Worm (Caenorhabditis elegans) whole organism, L2 larva: ENCODE results near the gene F36G9.7.
A peak's percentile ranks its signal among the peaks of the same experiment; 100 is the strongest.

Source experiments
- C34F6.9 ChIP-seq: fragments of 150-350 bp; optimal IDR thresholded peaks from 2 replicates; lab custom pipeline; 2014; ENCODE audit warnings: missing biosample characterization, missing genetic modification characterization
- F13H6.1 ChIP-seq: sonication (generic microtip); optimal IDR thresholded peaks from 2 replicates; lab custom pipeline; 2016; ENCODE audit warnings: missing genetic modification characterization, missing compliant biosample characterization
- R02D3.7 ChIP-seq: fragments of 150-350 bp; optimal IDR thresholded peaks from 2 replicates; lab custom pipeline; 2014; ENCODE audit warnings: missing biosample characterization, missing genetic modification characterization
- Y55F3AM.14 ChIP-seq: fragments of 200-800 bp; sonication (Bioruptor generic); optimal IDR thresholded peaks from 2 replicates; lab custom pipeline; 2018; ENCODE audit warnings: mild to moderate bottlenecking, missing genetic modification characterization, missing compliant biosample characterization
- ZK546.5 ChIP-seq: sonication (generic microtip); optimal IDR thresholded peaks from 2 replicates; lab custom pipeline; 2017; ENCODE audit warnings: missing biosample characterization, missing genetic modification characterization
- alr-1 ChIP-seq: fragments of 150-350 bp; optimal IDR thresholded peaks from 2 replicates; lab custom pipeline; 2014; ENCODE audit warnings: missing biosample characterization, missing genetic modification characterization
- aly-2 ChIP-seq: fragments of 150-350 bp; optimal IDR thresholded peaks from 2 replicates; lab custom pipeline; 2014; ENCODE audit warnings: missing biosample characterization, missing genetic modification characterization
- blmp-1 ChIP-seq: sonication (generic microtip); optimal IDR thresholded peaks from 2 replicates; lab custom pipeline; 2017; ENCODE audit warnings: missing genetic modification characterization, mild to moderate bottlenecking, missing compliant biosample characterization, antibody characterized with exemption, moderate library complexity; ENCODE audit not compliant: insufficient read depth
- dmd-4 ChIP-seq: sonication (generic microtip); optimal IDR thresholded peaks from 2 replicates; lab custom pipeline; 2017; ENCODE audit warnings: missing biosample characterization, missing genetic modification characterization
- egl-27 ChIP-seq: sonication (generic microtip); optimal IDR thresholded peaks from 3 replicates; lab custom pipeline; 2017; ENCODE audit warnings: missing biosample characterization, missing genetic modification reagents, missing genetic modification characterization
- elt-1 ChIP-seq: fragments of 150-350 bp; optimal IDR thresholded peaks from 2 replicates; lab custom pipeline; 2014; ENCODE audit warnings: missing biosample characterization, missing genetic modification characterization
- fos-1 ChIP-seq: fragments of 150-350 bp; optimal IDR thresholded peaks from 2 replicates; lab custom pipeline; 2014; ENCODE audit warnings: missing biosample characterization, missing genetic modification characterization
- gmeb-1 ChIP-seq: fragments of 150-350 bp; optimal IDR thresholded peaks from 2 replicates; lab custom pipeline; 2014; ENCODE audit warnings: missing biosample characterization, missing genetic modification characterization
- lin-39 ChIP-seq: fragments of 150-350 bp; optimal IDR thresholded peaks from 2 replicates; lab custom pipeline; 2014; ENCODE audit warnings: missing biosample characterization, missing genetic modification reagents, missing genetic modification characterization
- mab-5 ChIP-seq: fragments of 150-350 bp; optimal IDR thresholded peaks from 2 replicates; lab custom pipeline; 2014; ENCODE audit warnings: missing biosample characterization, missing genetic modification characterization
- mbf-1 ChIP-seq: sonication (generic microtip); optimal IDR thresholded peaks from 2 replicates; lab custom pipeline; 2017; ENCODE audit warnings: missing biosample characterization, missing genetic modification characterization
- mdl-1 ChIP-seq, 2 experiments: fragments of 150-350 bp in 1 of 2; sonication (generic microtip) in 1 of 2; optimal IDR thresholded peaks; 2 replicates each; lab custom pipeline; 2017; ENCODE audit warnings: missing biosample characterization in 2 of 2, missing genetic modification characterization in 2 of 2
- nhr-11 ChIP-seq: fragments of 150-350 bp; optimal IDR thresholded peaks from 2 replicates; lab custom pipeline; 2014; ENCODE audit warnings: missing biosample characterization, missing genetic modification characterization
- nhr-12 ChIP-seq: fragments of 150-350 bp; optimal IDR thresholded peaks from 2 replicates; lab custom pipeline; 2014; ENCODE audit warnings: missing biosample characterization, missing genetic modification characterization
- nhr-129 ChIP-seq: fragments of 150-350 bp; optimal IDR thresholded peaks from 2 replicates; lab custom pipeline; 2014; ENCODE audit warnings: missing biosample characterization, missing genetic modification characterization
- nhr-21 ChIP-seq: fragments of 150-350 bp; optimal IDR thresholded peaks from 2 replicates; lab custom pipeline; 2014; ENCODE audit warnings: missing biosample characterization, missing genetic modification characterization
- nhr-23 ChIP-seq: fragments of 150-350 bp; optimal IDR thresholded peaks from 2 replicates; lab custom pipeline; 2014; ENCODE audit warnings: missing biosample characterization, missing genetic modification reagents, missing genetic modification characterization
- nhr-25 ChIP-seq: fragments of 150-350 bp; sonication (generic microtip); optimal IDR thresholded peaks from 3 replicates; lab custom pipeline; 2014; ENCODE audit warnings: missing biosample characterization, missing genetic modification characterization
- nhr-77 ChIP-seq: fragments of 150-350 bp; optimal IDR thresholded peaks from 2 replicates; lab custom pipeline; 2014; ENCODE audit warnings: missing biosample characterization, missing genetic modification characterization
- peb-1 ChIP-seq: fragments of 150-350 bp; optimal IDR thresholded peaks from 2 replicates; lab custom pipeline; 2014; ENCODE audit warnings: missing biosample characterization, missing genetic modification characterization
- skn-1 ChIP-seq: sonication (generic microtip); optimal IDR thresholded peaks from 2 replicates; lab custom pipeline; 2017; ENCODE audit warnings: missing biosample characterization, missing genetic modification characterization
- sma-9 ChIP-seq, 2 experiments: fragments of 150-350 bp in 1 of 2; sonication (generic microtip) in 1 of 2; optimal IDR thresholded peaks; 2 replicates each; lab custom pipeline; 2014 to 2016; ENCODE audit warnings: missing genetic modification characterization in 2 of 2, mild to moderate bottlenecking in 1 of 2, missing biosample characterization in 1 of 2, missing compliant biosample characterization in 1 of 2, missing genetic modification reagents in 1 of 2, moderate library complexity in 1 of 2
- unc-39 ChIP-seq: fragments of 150-350 bp; optimal IDR thresholded peaks from 2 replicates; lab custom pipeline; 2014; ENCODE audit warnings: missing biosample characterization, missing genetic modification characterization
- unc-55 ChIP-seq: fragments of 150-350 bp; sonication (generic microtip); optimal IDR thresholded peaks from 3 replicates; lab custom pipeline; 2014; ENCODE audit warnings: missing biosample characterization, missing genetic modification reagents, missing genetic modification characterization
- unc-62 ChIP-seq: fragments of 150-350 bp; optimal IDR thresholded peaks from 2 replicates; lab custom pipeline; 2014; ENCODE audit warnings: missing biosample characterization, missing genetic modification reagents, missing genetic modification characterization
- ztf-1 ChIP-seq: fragments of 200-800 bp; sonication (Bioruptor generic); conservative IDR thresholded peaks from 2 replicates; pipeline ENCODE4 v1.3.6; 2022; ENCODE audit warnings: missing genetic modification characterization, missing compliant biosample characterization
- ztf-11 ChIP-seq: sonication (generic microtip); optimal IDR thresholded peaks from 2 replicates; lab custom pipeline; 2017; ENCODE audit warnings: missing biosample characterization, missing genetic modification characterization
- ztf-4 ChIP-seq: fragments of 150-350 bp; optimal IDR thresholded peaks from 2 replicates; lab custom pipeline; 2014; ENCODE audit warnings: missing biosample characterization, missing genetic modification characterization

Gene F36G9.7

ce11 chrV:15965114-15965513, 4.4 kb downstream of the F36G9.7 start, which contains the start of gene sri-2:
Gene sri-2, minus strand, starts transcription at chrV:15965214.
- TF ChIP-seq alr-1 (tag; lab: Kevin White, UChicago) (no peak), ztf-1 (GFP tag; lab: Robert Waterston, UW) (no peak), nhr-12 (tag; lab: Kevin White, UChicago) (no peak)

ce11 chrV:15959456-15959855, 10.1 kb downstream of the F36G9.7 start:
- TF ChIP-seq mbf-1 (tag; lab: Kevin White, UChicago) (no peak), sma-9 (GFP tag; optimal IDR thresholded peaks at IDR 0.05; lab: Kevin White, UChicago) (peak; percentile 43), sma-9 (tag; optimal IDR thresholded peaks at IDR 0.05; lab: Kevin White, UChicago) (no peak), C34F6.9 (peak; percentile 18), alr-1 (tag; lab: Kevin White, UChicago) (no peak), dmd-4 (tag; lab: Kevin White, UChicago) (no peak), gmeb-1 (tag; lab: Kevin White, UChicago) (no peak), nhr-23 (tag; lab: Kevin White, UChicago) (no peak), lin-39 (tag; lab: Kevin White, UChicago) (no peak), ZK546.5 (tag; lab: Kevin White, UChicago) (no peak), nhr-129 (tag; lab: Kevin White, UChicago) (no peak), unc-62 (GFP tag; lab: Kevin White, UChicago) (no peak), F13H6.1 (tag; lab: Kevin White, UChicago) (no peak)

- TF ChIP-seq unc-39 (no peak), ztf-11 (no peak), gmeb-1 (tag; lab: Kevin White, UChicago) (no peak), peb-1 (tag; lab: Kevin White, UChicago) (no peak), mab-5 (tag; lab: Kevin White, UChicago) (no peak), nhr-21 (tag; lab: Kevin White, UChicago) (no peak), ztf-4 (no peak), blmp-1 (tag; lab: Kevin White, UChicago) (no peak), nhr-11 (no peak), ZK546.5 (tag; lab: Kevin White, UChicago) (no peak)
These were observed 12.5 kb downstream of the F36G9.7 start, which contains the start of gene F36G9.3 for ce11 chrV:15957098-15957497. Gene F36G9.3, plus strand, starts transcription at chrV:15957398.

- TF ChIP-seq mbf-1 (tag; lab: Kevin White, UChicago) (no peak), aly-2 (tag; lab: Kevin White, UChicago) (no peak), elt-1 (tag; lab: Kevin White, UChicago) (no peak), ztf-1 (GFP tag; lab: Robert Waterston, UW) (no peak), skn-1 (tag; lab: Kevin White, UChicago) (no peak), ztf-11 (no peak), fos-1 (tag; lab: Kevin White, UChicago) (no peak), Y55F3AM.14 (GFP tag; lab: Kevin White, UChicago) (no peak), mdl-1 (tag; optimal IDR thresholded peaks at IDR 0.05; lab: Kevin White, UChicago) (no peak), unc-55 (GFP tag; lab: Kevin White, UChicago) (no peak), R02D3.7 (tag; lab: Kevin White, UChicago) (no peak), ztf-4 (no peak), ZK546.5 (tag; lab: Kevin White, UChicago) (no peak), alr-1 (tag; lab: Kevin White, UChicago) (no peak), lin-39 (tag; lab: Kevin White, UChicago) (no peak), peb-1 (tag; lab: Kevin White, UChicago) (no peak), egl-27 (tag; lab: Kevin White, UChicago) (no peak), nhr-23 (tag; lab: Kevin White, UChicago) (no peak), nhr-77 (tag; lab: Kevin White, UChicago) (no peak), nhr-25 (tag; lab: Kevin White, UChicago) (no peak)
These were observed 14.1 kb downstream of the F36G9.7 start, which contains the start of gene srh-186 for ce11 chrV:15955497-15955896. Gene srh-186, plus strand, starts transcription at chrV:15955797.

- TF ChIP-seq unc-55 (GFP tag; lab: Kevin White, UChicago): no peak
- TF ChIP-seq, all 48 proteins: peak for 0
These were observed 14.6 kb downstream of the F36G9.7 start, which contains the start of gene srw-57 for ce11 chrV:15954932-15955331. Gene srw-57, minus strand, starts transcription at chrV:15955032.
